Worm (Caenorhabditis elegans) whole organism, L1 larva: ENCODE data around the gene K01F9.2.

ENCODE experiments used
- aly-2 ChIP-seq: fragments of 150-350 bp; optimal IDR thresholded peaks from 2 replicates; lab custom pipeline; 2014; ENCODE audit warnings: missing biosample characterization, missing genetic modification characterization
- blmp-1 ChIP-seq: fragments of 150-350 bp; optimal IDR thresholded peaks from 2 replicates; lab custom pipeline; 2014; ENCODE audit warnings: missing biosample characterization, missing genetic modification characterization
- dpl-1 ChIP-seq, 3 experiments: fragments of 150-350 bp in 2 of 3; sonication (generic microtip) in 1 of 3; optimal IDR thresholded peaks; 2 replicates each; lab custom pipeline; 2014 to 2017; ENCODE audit warnings: missing biosample characterization in 3 of 3, missing genetic modification characterization in 3 of 3, missing genetic modification reagents in 3 of 3
- fos-1 ChIP-seq: fragments of 150-350 bp; optimal IDR thresholded peaks from 2 replicates; lab custom pipeline; 2014; ENCODE audit warnings: missing biosample characterization, missing genetic modification characterization
- lsy-2 ChIP-seq, 2 experiments: fragments of 150-350 bp; optimal IDR thresholded peaks; 2 replicates each; lab custom pipeline; 2014; ENCODE audit warnings: missing biosample characterization in 2 of 2, missing genetic modification characterization in 2 of 2
- nhr-11 ChIP-seq: fragments of 150-350 bp; optimal IDR thresholded peaks from 2 replicates; lab custom pipeline; 2014; ENCODE audit warnings: missing biosample characterization, missing genetic modification characterization
- nhr-77 ChIP-seq: fragments of 150-350 bp; optimal IDR thresholded peaks from 2 replicates; lab custom pipeline; 2014; ENCODE audit warnings: missing biosample characterization, missing genetic modification characterization
- rnt-1 ChIP-seq: sonication (generic microtip); optimal IDR thresholded peaks from 2 replicates; lab custom pipeline; 2016; ENCODE audit warnings: mild to moderate bottlenecking, missing genetic modification characterization, moderate library complexity, missing compliant biosample characterization
- sox-4 ChIP-seq: sonication (generic microtip); optimal IDR thresholded peaks from 2 replicates; lab custom pipeline; 2016; ENCODE audit warnings: missing genetic modification characterization, missing compliant biosample characterization
- sptf-1 ChIP-seq: fragments of 150-350 bp; optimal IDR thresholded peaks from 2 replicates; lab custom pipeline; 2014; ENCODE audit warnings: missing biosample characterization, missing genetic modification characterization
- unc-62 ChIP-seq: fragments of 150-350 bp; optimal IDR thresholded peaks from 2 replicates; lab custom pipeline; 2014; ENCODE audit warnings: missing biosample characterization, missing genetic modification reagents, missing genetic modification characterization
- ztf-4 ChIP-seq: fragments of 150-350 bp; optimal IDR thresholded peaks from 2 replicates; lab custom pipeline; 2014; ENCODE audit warnings: missing biosample characterization, missing genetic modification characterization

DNA sequence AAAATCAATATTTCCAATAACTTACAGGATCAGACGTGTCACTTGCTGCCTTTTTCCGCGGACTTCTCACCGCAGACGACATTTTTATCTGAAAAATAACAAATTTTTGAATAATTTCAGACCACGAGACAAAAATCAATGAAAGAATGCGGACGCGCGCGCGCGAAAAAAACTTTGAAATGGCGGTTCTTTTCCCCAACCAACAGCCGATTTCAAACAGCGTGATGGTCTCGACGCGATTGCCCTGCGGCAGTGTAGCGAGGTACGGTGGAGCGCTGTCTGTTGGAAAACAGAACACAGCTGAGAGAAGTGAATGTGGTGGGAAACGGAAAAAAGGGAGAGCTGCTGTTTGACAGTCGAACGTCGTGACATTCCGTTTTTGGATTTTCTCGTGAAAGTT, 27.1 kb upstream of the K01F9.2 start, which contains the start of gene lin-9:
- TF ChIP-seq nhr-11 (tag; lab: Kevin White, UChicago) = peak; percentile 88
- peak; percentile 90 for TF ChIP-seq aly-2 (tag; lab: Kevin White, UChicago)
- TF ChIP-seq unc-62 (GFP tag; lab: Kevin White, UChicago) = no peak
- peak; percentile 85 for TF ChIP-seq fos-1 (tag; lab: Kevin White, UChicago)
- TF ChIP-seq dpl-1 (GFP tag; optimal IDR thresholded peaks at IDR 0.05; lab: Kevin White, UChicago) = peak; percentile 96 to 97 (median 96)
- no peak for TF ChIP-seq sptf-1 (tag; lab: Kevin White, UChicago)
- peak; percentile 100 for TF ChIP-seq lsy-2 (tag; optimal IDR thresholded peaks at IDR 0.05; lab: Kevin White, UChicago)
- TF ChIP-seq rnt-1 (tag; lab: Kevin White, UChicago) = peak; percentile 98
- TF ChIP-seq blmp-1 = peak; percentile 92
- TF ChIP-seq sox-4 (tag; lab: Kevin White, UChicago) = peak; percentile 86
- TF ChIP-seq ztf-4 (tag; lab: Kevin White, UChicago) = peak; percentile 94
- peak; percentile 91 for TF ChIP-seq nhr-77 (tag; lab: Kevin White, UChicago)
